Worm (Caenorhabditis elegans) whole organism, mixed stage, embryonic: ENCODE measurements around the gene F43G6.16.
A peak's percentile ranks its signal among the peaks of the same experiment; 100 is the strongest.

Source experiments
- M03D4.4 ChIP-seq: sonication (generic microtip); optimal IDR thresholded peaks from 2 replicates; lab custom pipeline; 2017; ENCODE audit warnings: mild to moderate bottlenecking, missing genetic modification characterization, missing compliant biosample characterization
- bed-3 ChIP-seq: fragments of 200-800 bp; sonication (Bioruptor generic); optimal IDR thresholded peaks from 3 replicates; lab custom pipeline; 2018; ENCODE audit warnings: mild to moderate bottlenecking, missing genetic modification characterization, moderate library complexity, missing compliant biosample characterization
- blmp-1 ChIP-seq: fragments of 150-350 bp; optimal IDR thresholded peaks from 2 replicates; lab custom pipeline; 2014; ENCODE audit warnings: missing biosample characterization, missing genetic modification characterization
- ceh-39 ChIP-seq: fragments of 150-350 bp; optimal IDR thresholded peaks from 2 replicates; lab custom pipeline; 2014; ENCODE audit warnings: missing biosample characterization, missing genetic modification characterization
- ceh-43 ChIP-seq: fragments of 200-800 bp; sonication (Bioruptor generic); optimal IDR thresholded peaks from 2 replicates; lab custom pipeline; 2018; ENCODE audit warnings: mild to moderate bottlenecking, missing genetic modification characterization, moderate library complexity, missing compliant biosample characterization
- ceh-83 ChIP-seq: fragments of 200-800 bp; sonication (Bioruptor generic); optimal IDR thresholded peaks from 2 replicates; lab custom pipeline; 2018; ENCODE audit warnings: mild to moderate bottlenecking, missing genetic modification characterization, missing compliant biosample characterization
- ces-1 ChIP-seq: fragments of 150-350 bp; optimal IDR thresholded peaks from 2 replicates; lab custom pipeline; 2014; ENCODE audit warnings: missing biosample characterization, missing genetic modification reagents, missing genetic modification characterization
- cnd-1 ChIP-seq: fragments of 200-800 bp; sonication (Bioruptor generic); optimal IDR thresholded peaks from 2 replicates; lab custom pipeline; 2018; ENCODE audit warnings: mild to moderate bottlenecking, missing genetic modification characterization, missing compliant biosample characterization
- drap-1 ChIP-seq: fragments of 200-800 bp; sonication (Bioruptor generic); optimal IDR thresholded peaks from 3 replicates; lab custom pipeline; 2018; ENCODE audit warnings: mild to moderate bottlenecking, missing genetic modification characterization, missing compliant biosample characterization
- elt-1 ChIP-seq: sonication (generic microtip); optimal IDR thresholded peaks from 2 replicates; lab custom pipeline; 2017; ENCODE audit warnings: missing genetic modification characterization, mild to moderate bottlenecking, missing compliant biosample characterization, antibody characterized with exemption, moderate library complexity, borderline replicate concordance; ENCODE audit not compliant: insufficient read depth
- elt-3 ChIP-seq: fragments of 150-350 bp; optimal IDR thresholded peaks from 2 replicates; lab custom pipeline; 2014; ENCODE audit warnings: missing biosample characterization, missing genetic modification characterization
- flh-1 ChIP-seq: fragments of 200-800 bp; sonication (Bioruptor generic); optimal IDR thresholded peaks from 2 replicates; lab custom pipeline; 2018; ENCODE audit warnings: mild to moderate bottlenecking, missing genetic modification characterization, moderate library complexity, missing compliant biosample characterization
- ham-2 ChIP-seq: fragments of 200-800 bp; sonication (Bioruptor generic); optimal IDR thresholded peaks from 2 replicates; lab custom pipeline; 2018; ENCODE audit warnings: mild to moderate bottlenecking, missing genetic modification characterization, missing compliant biosample characterization
- hlh-1 ChIP-seq: fragments of 150-350 bp; optimal IDR thresholded peaks from 2 replicates; lab custom pipeline; 2014; ENCODE audit warnings: missing biosample characterization, missing genetic modification reagents, missing genetic modification characterization
- lin-13 ChIP-seq: fragments of 150-350 bp; optimal IDR thresholded peaks from 2 replicates; lab custom pipeline; 2014; ENCODE audit warnings: missing biosample characterization, missing genetic modification characterization
- lin-32 ChIP-seq: fragments of 200-800 bp; sonication (Bioruptor generic); optimal IDR thresholded peaks from 2 replicates; lab custom pipeline; 2018; ENCODE audit warnings: mild to moderate bottlenecking, missing genetic modification characterization, missing compliant biosample characterization
- lsy-2 ChIP-seq: fragments of 150-350 bp; optimal IDR thresholded peaks from 2 replicates; lab custom pipeline; 2014; ENCODE audit warnings: missing biosample characterization, missing genetic modification characterization
- mab-5 ChIP-seq: fragments of 150-350 bp; optimal IDR thresholded peaks from 2 replicates; lab custom pipeline; 2014; ENCODE audit warnings: missing biosample characterization, missing genetic modification characterization
- mep-1 ChIP-seq: fragments of 150-350 bp; optimal IDR thresholded peaks from 2 replicates; lab custom pipeline; 2017; ENCODE audit warnings: missing biosample characterization, missing genetic modification reagents, missing genetic modification characterization, inconsistent platforms
- mls-2 ChIP-seq: sonication (generic microtip); optimal IDR thresholded peaks from 2 replicates; lab custom pipeline; 2016; ENCODE audit warnings: mild to moderate bottlenecking, missing genetic modification characterization, moderate library complexity, missing compliant biosample characterization
- nhr-12 ChIP-seq: fragments of 150-350 bp; optimal IDR thresholded peaks from 2 replicates; lab custom pipeline; 2014; ENCODE audit warnings: missing biosample characterization, missing genetic modification characterization
- nhr-2 ChIP-seq: fragments of 150-350 bp; optimal IDR thresholded peaks from 2 replicates; lab custom pipeline; 2014; ENCODE audit warnings: missing biosample characterization, missing genetic modification characterization
- nhr-237 ChIP-seq: fragments of 150-350 bp; optimal IDR thresholded peaks from 2 replicates; lab custom pipeline; 2014; ENCODE audit warnings: missing biosample characterization, missing genetic modification characterization
- nhr-28 ChIP-seq: fragments of 150-350 bp; optimal IDR thresholded peaks from 2 replicates; lab custom pipeline; 2014; ENCODE audit warnings: missing biosample characterization, missing genetic modification characterization
- nhr-76 ChIP-seq: sonication (generic microtip); optimal IDR thresholded peaks from 2 replicates; lab custom pipeline; 2017; ENCODE audit warnings: missing biosample characterization, missing genetic modification characterization
- pha-4 ChIP-seq: fragments of 150-350 bp; optimal IDR thresholded peaks from 2 replicates; lab custom pipeline; 2018; ENCODE audit warnings: missing biosample characterization, missing genetic modification reagents, missing genetic modification characterization
- sem-2 ChIP-seq: fragments of 200-800 bp; sonication (Bioruptor generic); optimal IDR thresholded peaks from 2 replicates; lab custom pipeline; 2018; ENCODE audit warnings: mild to moderate bottlenecking, missing genetic modification characterization, missing compliant biosample characterization
- snpc-4 ChIP-seq: fragments of 150-350 bp; optimal IDR thresholded peaks from 2 replicates; lab custom pipeline; 2014; ENCODE audit warnings: missing biosample characterization, missing genetic modification characterization
- sptf-1 ChIP-seq: sonication (generic microtip); optimal IDR thresholded peaks from 2 replicates; lab custom pipeline; 2017; ENCODE audit warnings: mild to moderate bottlenecking, missing genetic modification characterization, moderate library complexity, missing compliant biosample characterization
- tbx-8 ChIP-seq: fragments of 200-800 bp; sonication (Bioruptor generic); optimal IDR thresholded peaks from 2 replicates; lab custom pipeline; 2018; ENCODE audit warnings: mild to moderate bottlenecking, missing genetic modification characterization, moderate library complexity, missing compliant biosample characterization
- unc-120 ChIP-seq: sonication (generic microtip); optimal IDR thresholded peaks from 2 replicates; lab custom pipeline; 2017; ENCODE audit warnings: missing genetic modification characterization, missing compliant biosample characterization; ENCODE audit not compliant: poor library complexity, severe bottlenecking
- unc-39 ChIP-seq: fragments of 150-350 bp; optimal IDR thresholded peaks from 2 replicates; lab custom pipeline; 2014; ENCODE audit warnings: missing biosample characterization, missing genetic modification characterization
- unc-62 ChIP-seq: fragments of 150-350 bp; optimal IDR thresholded peaks from 2 replicates; lab custom pipeline; 2014; ENCODE audit warnings: missing biosample characterization, missing genetic modification reagents, missing genetic modification characterization
- zip-8 ChIP-seq: fragments of 150-350 bp; optimal IDR thresholded peaks from 2 replicates; lab custom pipeline; 2014; ENCODE audit warnings: missing biosample characterization, missing genetic modification characterization
- ztf-11 ChIP-seq: fragments of 150-350 bp; optimal IDR thresholded peaks from 2 replicates; lab custom pipeline; 2014; ENCODE audit warnings: missing biosample characterization, missing genetic modification characterization

F43G6.16 gene

ce11 chrII:11746782-11747288 is 35.6 kb downstream of the F43G6.16 start:
- no peak for TF ChIP-seq elt-1 (tag; lab: Kevin White, UChicago)
- no peak for TF ChIP-seq tbx-8 (GFP tag; lab: Kevin White, UChicago)
- TF ChIP-seq blmp-1 (tag; lab: Kevin White, UChicago) = no peak
- TF ChIP-seq nhr-12 (tag; lab: Kevin White, UChicago) = no peak
- no peak for TF ChIP-seq ceh-43
- peak; percentile 27 for TF ChIP-seq lin-32 (GFP tag; lab: Kevin White, UChicago)
- TF ChIP-seq mep-1 (tag; lab: Kevin White, UChicago) = no peak
- TF ChIP-seq nhr-237 (tag; lab: Kevin White, UChicago) = peak; percentile 33
- TF ChIP-seq hlh-1 (tag; lab: Kevin White, UChicago) = no peak
- peak; percentile 39 for TF ChIP-seq cnd-1
- TF ChIP-seq ces-1 (GFP tag; lab: Kevin White, UChicago) = peak; percentile 38
- TF ChIP-seq mab-5 (tag; lab: Kevin White, UChicago) = no peak
- TF ChIP-seq flh-1 (GFP tag; lab: Kevin White, UChicago) = peak; percentile 51
- TF ChIP-seq ham-2 (GFP tag; lab: Kevin White, UChicago) = no peak
- peak; percentile 22 for TF ChIP-seq drap-1
- no peak for TF ChIP-seq zip-8
- peak; percentile 74 for TF ChIP-seq mls-2 (tag; lab: Kevin White, UChicago)
- TF ChIP-seq pha-4 (tag; lab: Kevin White, UChicago) = no peak
- peak; percentile 26 for TF ChIP-seq bed-3
- no peak for TF ChIP-seq snpc-4
- peak; percentile 36 for TF ChIP-seq unc-62 (GFP tag; lab: Kevin White, UChicago)
- no peak for TF ChIP-seq nhr-2 (tag; lab: Kevin White, UChicago)
- no peak for TF ChIP-seq nhr-28
- TF ChIP-seq elt-3 (tag; lab: Kevin White, UChicago) = no peak
- TF ChIP-seq ceh-39 (tag; lab: Kevin White, UChicago) = no peak
- TF ChIP-seq nhr-76 = no peak
- TF ChIP-seq lsy-2 (tag; lab: Kevin White, UChicago) = peak; percentile 23
- no peak for TF ChIP-seq sem-2
- no peak for TF ChIP-seq lin-13 (tag; lab: Kevin White, UChicago)
- TF ChIP-seq ceh-83 (GFP tag; lab: Kevin White, UChicago) = peak; percentile 64
- peak; percentile 82 for TF ChIP-seq unc-120 (tag; lab: Kevin White, UChicago)
- TF ChIP-seq unc-39 (tag; lab: Kevin White, UChicago) = no peak
- peak; percentile 82 for TF ChIP-seq sptf-1 (tag; lab: Kevin White, UChicago)
- TF ChIP-seq ztf-11 (tag; lab: Kevin White, UChicago) = peak; percentile 17
- TF ChIP-seq M03D4.4 = peak; percentile 43

ce11 chrII:11742320-11742719 is 40.1 kb downstream of the F43G6.16 start:
- TF ChIP-seq sem-2 (no peak), ceh-83 (GFP tag; lab: Kevin White, UChicago) (no peak), nhr-12 (tag; lab: Kevin White, UChicago) (no peak), unc-39 (tag; lab: Kevin White, UChicago) (no peak), mep-1 (tag; lab: Kevin White, UChicago) (no peak), cnd-1 (no peak), ces-1 (GFP tag; lab: Kevin White, UChicago) (peak; percentile 11)

ce11 chrII:11739199-11739598 is 43.2 kb downstream of the F43G6.16 start, which contains the start of gene ctsa-1.2:
TSS of gene ctsa-1.2 (plus strand) at chrII:11739358.
- TF ChIP-seq ces-1 (GFP tag; lab: Kevin White, UChicago) (no peak), ceh-83 (GFP tag; lab: Kevin White, UChicago) (no peak), ztf-11 (tag; lab: Kevin White, UChicago) (no peak), ham-2 (GFP tag; lab: Kevin White, UChicago) (no peak), flh-1 (GFP tag; lab: Kevin White, UChicago) (no peak), nhr-76 (no peak), elt-1 (tag; lab: Kevin White, UChicago) (no peak), sem-2 (no peak), unc-39 (tag; lab: Kevin White, UChicago) (no peak), unc-62 (GFP tag; lab: Kevin White, UChicago) (no peak), mep-1 (tag; lab: Kevin White, UChicago) (no peak), lin-13 (tag; lab: Kevin White, UChicago) (no peak), blmp-1 (tag; lab: Kevin White, UChicago) (no peak), pha-4 (tag; lab: Kevin White, UChicago) (no peak), sptf-1 (tag; lab: Kevin White, UChicago) (no peak), ceh-39 (tag; lab: Kevin White, UChicago) (no peak), ceh-43 (no peak), cnd-1 (no peak), mab-5 (tag; lab: Kevin White, UChicago) (no peak), tbx-8 (GFP tag; lab: Kevin White, UChicago) (no peak)
